Fruit fly (Drosophila melanogaster): ENCODE measurements around the gene hoip.

hoip gene

DNA sequence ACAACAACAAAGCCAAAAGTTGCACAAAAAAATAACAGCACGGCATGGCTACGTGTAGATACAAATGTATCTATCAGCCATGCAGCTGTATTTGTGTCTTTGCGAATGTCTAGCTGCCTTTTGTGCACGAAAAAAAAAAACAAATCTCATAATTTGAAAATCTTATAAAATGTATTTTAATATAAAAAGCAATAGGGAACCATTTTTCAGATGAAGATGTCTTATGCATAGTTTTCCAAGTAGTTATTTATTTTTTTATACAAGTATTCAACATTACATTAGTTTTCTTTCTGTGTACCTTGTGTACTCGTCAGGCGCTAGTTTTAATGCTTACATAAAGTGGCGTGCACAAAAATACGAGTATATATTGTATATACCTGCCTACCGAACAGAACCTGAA lies 30.2 kb upstream of the hoip start (continued):
- TF ChIP-seq Optix (GFP tag; IDR thresholded peaks at IDR 0.05) (no peak), eve (GFP tag; optimal IDR thresholded peaks at IDR 0.05) (peak in 1 of 2 experiments; percentile 43), CG32532 (GFP tag; IDR thresholded peaks at IDR 0.05) (no peak; the same call in 1 of the 2 replicates), HmgZ (tag; optimal IDR thresholded peaks at IDR 0.05) (no peak), fd64A (GFP tag; optimal IDR thresholded peaks at IDR 0.05) (no peak), CG5245 (GFP tag; optimal IDR thresholded peaks at IDR 0.05) (no peak), nerfin-1 (tag; optimal IDR thresholded peaks at IDR 0.05) (no peak), CG12219 (GFP tag; optimal IDR thresholded peaks at IDR 0.05) (no peak), Atf6 (GFP tag; IDR thresholded peaks at IDR 0.05) (no peak), en (GFP tag; optimal IDR thresholded peaks at IDR 0.05) (no peak), CG13123 (GFP tag; optimal IDR thresholded peaks at IDR 0.05) (no peak), stc (GFP tag; IDR thresholded peaks at IDR 0.05) (peak; percentile 54), CG3726 (GFP tag; IDR thresholded peaks at IDR 0.05) (no peak), CG11247 (GFP tag; IDR thresholded peaks at IDR 0.05) (no peak), zf30C (GFP tag; optimal IDR thresholded peaks at IDR 0.05) (no peak), CG7357 (GFP tag; IDR thresholded peaks at IDR 0.05) (no peak), Scr (GFP tag; IDR thresholded peaks at IDR 0.05; ENCODE audit: partially characterized antibody) (no peak), wek (GFP tag; optimal IDR thresholded peaks at IDR 0.05) (no peak), Dbx (GFP tag; IDR thresholded peaks at IDR 0.05) (no peak), CG1792 (GFP tag; optimal IDR thresholded peaks at IDR 0.05) (no peak), CG17385 (GFP tag; optimal IDR thresholded peaks at IDR 0.05) (no peak), wor (GFP tag; IDR thresholded peaks at IDR 0.05) (no peak), CG2678 (tag; optimal IDR thresholded peaks at IDR 0.05) (peak; percentile 44), CG9932 (GFP tag; IDR thresholded peaks at IDR 0.05) (no peak), inv (GFP tag; IDR thresholded peaks at IDR 0.05; ENCODE audit: partially characterized antibody) (no peak), CG6272 (GFP tag; IDR thresholded peaks at IDR 0.05) (no peak), nerfin-2 (GFP tag; IDR thresholded peaks at IDR 0.05; ENCODE audit: partially characterized antibody) (no peak), Awh (GFP tag; IDR thresholded peaks at IDR 0.05) (no peak), Fer1 (GFP tag; optimal IDR thresholded peaks at IDR 0.05) (peak; percentile 19), dmrt99B (tag; optimal IDR thresholded peaks at IDR 0.05) (peak; percentile 27), fd3F (GFP tag; optimal IDR thresholded peaks at IDR 0.05) (no peak), Dfd (GFP tag; optimal IDR thresholded peaks at IDR 0.05) (no peak), CG15514 (GFP tag; optimal IDR thresholded peaks at IDR 0.05) (no peak), cas (GFP tag; IDR thresholded peaks at IDR 0.05) (no peak), ERR (GFP tag; optimal IDR thresholded peaks at IDR 0.05) (no peak), wdn (GFP tag; IDR thresholded peaks at IDR 0.05) (no peak), CG12942 (GFP tag; optimal IDR thresholded peaks at IDR 0.05) (no peak), CG4730 (GFP tag; IDR thresholded peaks at IDR 0.05) (no peak), dysf (GFP tag; IDR thresholded peaks at IDR 0.05) (peak; percentile 55; the same call in 2 of the 3 replicates), ash1 (GFP tag; optimal IDR thresholded peaks at IDR 0.05) (no peak), ATbp (GFP tag; optimal IDR thresholded peaks at IDR 0.05) (no peak), CG8944 (GFP tag; optimal IDR thresholded peaks at IDR 0.05) (no peak), NC2α (GFP tag; optimal IDR thresholded peaks at IDR 0.05) (no peak), CG10979 (tag; optimal IDR thresholded peaks at IDR 0.05) (no peak), CG4854 (GFP tag; optimal IDR thresholded peaks at IDR 0.05) (no peak), ara (GFP tag; IDR thresholded peaks at IDR 0.05) (no peak), CG12659 (GFP tag; optimal IDR thresholded peaks at IDR 0.05) (no peak), CG7928 (GFP tag; optimal IDR thresholded peaks at IDR 0.05) (no peak), Doc3 (GFP tag; IDR thresholded peaks at IDR 0.05; ENCODE audit: partially characterized antibody) (no peak), Rx (GFP tag; IDR thresholded peaks at IDR 0.05) (no peak), jigr1 (GFP tag; IDR thresholded peaks at IDR 0.05) (no peak), CG31441 (GFP tag; IDR thresholded peaks at IDR 0.05) (peak; percentile 37; the same call in 1 of the 2 replicates)

Data from whole organism, embryonic.